Fruit fly (Drosophila melanogaster) S2 (cell line): Measurements from ENCODE around the gene tacc.

Experiments used
- CG8478 ChIP-seq: fragments of >200 bp; optimal IDR thresholded peaks from 2 replicates; lab custom pipeline; 2018
- CTCF ChIP-seq, 2 experiments: fragments of >200 bp; optimal IDR thresholded peaks; 2 replicates each; lab custom pipeline; 2018

DNA sequence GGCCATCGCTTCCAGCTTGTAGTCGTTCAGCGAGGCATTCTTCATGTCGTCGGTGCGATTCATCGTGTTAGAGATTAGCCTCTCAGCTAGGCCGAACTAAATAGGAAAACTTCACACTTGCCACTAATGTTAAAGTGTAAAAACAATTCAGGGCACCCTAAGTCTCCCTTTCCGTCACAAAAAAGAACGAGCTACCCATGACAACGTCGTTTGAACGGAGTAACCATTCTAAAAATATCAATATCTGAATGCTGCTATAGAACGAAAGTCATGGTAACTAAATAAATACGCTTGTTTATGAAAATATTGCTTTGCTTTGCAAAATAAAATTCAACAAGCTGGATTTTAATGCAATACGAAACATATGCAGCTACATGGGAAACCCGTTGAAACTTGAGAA, 35.8 kb upstream of the tacc start, which contains the start of gene Ccdc39:
- TF ChIP-seq CG8478 (lab: Kevin White, UChicago) (no peak), CTCF (optimal IDR thresholded peaks at IDR 0.05; lab: Kevin White, UChicago) (no peak)
